Worm (Caenorhabditis elegans) whole organism, midembryonic: ENCODE data around the gene coq-3.

Experiments used
- T22C8.4 ChIP-seq: fragments of 200-800 bp; sonication (Bioruptor generic); IDR thresholded peaks from 2 replicates; pipeline ENCODE4 v1.3.6; 2022; ENCODE audit warnings: missing genetic modification characterization, missing compliant biosample characterization
- cog-1 ChIP-seq: sonication (generic microtip); optimal IDR thresholded peaks from 2 replicates; lab custom pipeline; 2016; ENCODE audit warnings: missing genetic modification characterization, missing compliant biosample characterization
- flt-1 ChIP-seq: fragments of 200-800 bp; sonication (Bioruptor generic); IDR thresholded peaks from 2 replicates; pipeline ENCODE4 v1.3.6; 2022; ENCODE audit warnings: missing genetic modification characterization, missing compliant biosample characterization
- klf-2 ChIP-seq: fragments of 200-800 bp; sonication (Bioruptor generic); conservative IDR thresholded peaks from 2 replicates; pipeline ENCODE4 v1.3.6; 2022; ENCODE audit warnings: missing genetic modification reagents, missing genetic modification characterization, missing compliant biosample characterization
- med-1 ChIP-seq: sonication (generic microtip); optimal IDR thresholded peaks from 2 replicates; lab custom pipeline; 2017; ENCODE audit warnings: missing genetic modification characterization, mild to moderate bottlenecking, missing compliant biosample characterization, antibody characterized with exemption, missing genetic modification reagents; ENCODE audit not compliant: insufficient read depth
- ref-1 ChIP-seq: fragments of 200-800 bp; sonication (Bioruptor generic); conservative IDR thresholded peaks from 2 replicates; pipeline ENCODE4 v1.3.6; 2022; ENCODE audit warnings: missing genetic modification reagents, missing genetic modification characterization, missing compliant biosample characterization
- tab-1 ChIP-seq: fragments of 200-800 bp; sonication (Bioruptor generic); IDR thresholded peaks from 2 replicates; pipeline ENCODE4 v1.3.6; 2022; ENCODE audit warnings: missing genetic modification characterization, missing compliant biosample characterization
- ztf-23 ChIP-seq: fragments of 200-800 bp; sonication (Bioruptor generic); IDR thresholded peaks from 2 replicates; pipeline ENCODE4 v1.3.6; 2022; ENCODE audit warnings: missing genetic modification reagents, missing genetic modification characterization, missing compliant biosample characterization
- ztf-29 ChIP-seq: fragments of 200-800 bp; sonication (Bioruptor generic); IDR thresholded peaks from 2 replicates; pipeline ENCODE4 v1.3.6; 2022; ENCODE audit warnings: missing genetic modification reagents, missing genetic modification characterization, missing compliant biosample characterization

DNA sequence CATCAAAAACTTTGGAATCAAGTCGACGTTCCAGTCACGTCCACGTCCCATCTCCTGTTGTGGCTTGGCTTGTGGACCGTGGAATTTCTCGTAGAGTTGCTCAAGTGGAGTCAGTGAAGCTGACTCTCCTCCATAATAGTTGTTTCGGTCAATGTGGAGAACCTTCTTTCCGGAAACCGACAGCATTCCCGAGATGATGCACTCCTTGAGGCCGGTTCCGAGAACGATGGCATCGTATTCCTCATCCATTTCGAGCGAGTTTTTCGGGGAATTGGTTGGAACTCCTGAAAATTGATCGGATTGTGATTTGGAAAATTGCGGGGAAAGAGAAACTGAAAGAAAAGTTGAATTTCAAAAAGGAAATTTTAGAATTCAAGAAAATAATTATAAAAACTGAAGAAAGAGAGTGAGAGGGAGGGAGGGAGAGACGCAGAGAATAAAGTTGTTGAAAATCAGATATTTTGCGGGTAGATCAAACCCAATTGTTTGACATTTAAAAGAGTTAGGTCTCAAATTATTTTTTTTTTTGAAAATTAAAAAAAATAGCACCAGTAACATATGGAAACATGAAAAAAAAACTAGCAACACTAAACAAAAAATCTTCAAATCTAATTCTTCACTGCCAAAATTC lies 3.4 kb downstream of the coq-3 start, which contains the start of gene gdi-1:
- TF ChIP-seq cog-1 (tag; lab: Kevin White, UChicago) (no peak), klf-2 (GFP tag; lab: Robert Waterston, UW) (no peak), ztf-29 (no peak), flt-1 (GFP tag; lab: Robert Waterston, UW) (no peak), ref-1 (no peak), ztf-23 (GFP tag; lab: Robert Waterston, UW) (no peak), tab-1 (GFP tag; lab: Robert Waterston, UW) (no peak), T22C8.4 (GFP tag; lab: Robert Waterston, UW) (no peak), med-1 (GFP tag; lab: Kevin White, UChicago) (no peak)
